Worm (Caenorhabditis elegans) whole organism, mixed stage, embryonic: Measurements from ENCODE around the gene C25E10.4.

Experiments used
- M03D4.4 ChIP-seq: sonication (generic microtip); optimal IDR thresholded peaks from 2 replicates; lab custom pipeline; 2017; ENCODE audit warnings: mild to moderate bottlenecking, missing genetic modification characterization, missing compliant biosample characterization
- bed-3 ChIP-seq: fragments of 200-800 bp; sonication (Bioruptor generic); optimal IDR thresholded peaks from 3 replicates; lab custom pipeline; 2018; ENCODE audit warnings: mild to moderate bottlenecking, missing genetic modification characterization, moderate library complexity, missing compliant biosample characterization
- blmp-1 ChIP-seq: fragments of 150-350 bp; optimal IDR thresholded peaks from 2 replicates; lab custom pipeline; 2014; ENCODE audit warnings: missing biosample characterization, missing genetic modification characterization
- ceh-39 ChIP-seq: fragments of 150-350 bp; optimal IDR thresholded peaks from 2 replicates; lab custom pipeline; 2014; ENCODE audit warnings: missing biosample characterization, missing genetic modification characterization
- ceh-43 ChIP-seq: fragments of 200-800 bp; sonication (Bioruptor generic); optimal IDR thresholded peaks from 2 replicates; lab custom pipeline; 2018; ENCODE audit warnings: mild to moderate bottlenecking, missing genetic modification characterization, moderate library complexity, missing compliant biosample characterization
- ceh-83 ChIP-seq: fragments of 200-800 bp; sonication (Bioruptor generic); optimal IDR thresholded peaks from 2 replicates; lab custom pipeline; 2018; ENCODE audit warnings: mild to moderate bottlenecking, missing genetic modification characterization, missing compliant biosample characterization
- cnd-1 ChIP-seq: fragments of 200-800 bp; sonication (Bioruptor generic); optimal IDR thresholded peaks from 2 replicates; lab custom pipeline; 2018; ENCODE audit warnings: mild to moderate bottlenecking, missing genetic modification characterization, missing compliant biosample characterization
- drap-1 ChIP-seq: fragments of 200-800 bp; sonication (Bioruptor generic); optimal IDR thresholded peaks from 3 replicates; lab custom pipeline; 2018; ENCODE audit warnings: mild to moderate bottlenecking, missing genetic modification characterization, missing compliant biosample characterization
- elt-1 ChIP-seq: sonication (generic microtip); optimal IDR thresholded peaks from 2 replicates; lab custom pipeline; 2017; ENCODE audit warnings: missing genetic modification characterization, mild to moderate bottlenecking, missing compliant biosample characterization, antibody characterized with exemption, moderate library complexity, borderline replicate concordance; ENCODE audit not compliant: insufficient read depth
- elt-3 ChIP-seq: fragments of 150-350 bp; optimal IDR thresholded peaks from 2 replicates; lab custom pipeline; 2014; ENCODE audit warnings: missing biosample characterization, missing genetic modification characterization
- flh-1 ChIP-seq: fragments of 200-800 bp; sonication (Bioruptor generic); optimal IDR thresholded peaks from 2 replicates; lab custom pipeline; 2018; ENCODE audit warnings: mild to moderate bottlenecking, missing genetic modification characterization, moderate library complexity, missing compliant biosample characterization
- ham-2 ChIP-seq: fragments of 200-800 bp; sonication (Bioruptor generic); optimal IDR thresholded peaks from 2 replicates; lab custom pipeline; 2018; ENCODE audit warnings: mild to moderate bottlenecking, missing genetic modification characterization, missing compliant biosample characterization
- lin-13 ChIP-seq: fragments of 150-350 bp; optimal IDR thresholded peaks from 2 replicates; lab custom pipeline; 2014; ENCODE audit warnings: missing biosample characterization, missing genetic modification characterization
- lin-32 ChIP-seq: fragments of 200-800 bp; sonication (Bioruptor generic); optimal IDR thresholded peaks from 2 replicates; lab custom pipeline; 2018; ENCODE audit warnings: mild to moderate bottlenecking, missing genetic modification characterization, missing compliant biosample characterization
- lsy-2 ChIP-seq: fragments of 150-350 bp; optimal IDR thresholded peaks from 2 replicates; lab custom pipeline; 2014; ENCODE audit warnings: missing biosample characterization, missing genetic modification characterization
- mep-1 ChIP-seq: fragments of 150-350 bp; optimal IDR thresholded peaks from 2 replicates; lab custom pipeline; 2017; ENCODE audit warnings: missing biosample characterization, missing genetic modification reagents, missing genetic modification characterization, inconsistent platforms
- mls-2 ChIP-seq: sonication (generic microtip); optimal IDR thresholded peaks from 2 replicates; lab custom pipeline; 2016; ENCODE audit warnings: mild to moderate bottlenecking, missing genetic modification characterization, moderate library complexity, missing compliant biosample characterization
- nhr-12 ChIP-seq: fragments of 150-350 bp; optimal IDR thresholded peaks from 2 replicates; lab custom pipeline; 2014; ENCODE audit warnings: missing biosample characterization, missing genetic modification characterization
- nhr-2 ChIP-seq: fragments of 150-350 bp; optimal IDR thresholded peaks from 2 replicates; lab custom pipeline; 2014; ENCODE audit warnings: missing biosample characterization, missing genetic modification characterization
- nhr-237 ChIP-seq: fragments of 150-350 bp; optimal IDR thresholded peaks from 2 replicates; lab custom pipeline; 2014; ENCODE audit warnings: missing biosample characterization, missing genetic modification characterization
- nhr-28 ChIP-seq: fragments of 150-350 bp; optimal IDR thresholded peaks from 2 replicates; lab custom pipeline; 2014; ENCODE audit warnings: missing biosample characterization, missing genetic modification characterization
- nhr-76 ChIP-seq: sonication (generic microtip); optimal IDR thresholded peaks from 2 replicates; lab custom pipeline; 2017; ENCODE audit warnings: missing biosample characterization, missing genetic modification characterization
- pha-4 ChIP-seq: fragments of 150-350 bp; optimal IDR thresholded peaks from 2 replicates; lab custom pipeline; 2018; ENCODE audit warnings: missing biosample characterization, missing genetic modification reagents, missing genetic modification characterization
- sem-2 ChIP-seq: fragments of 200-800 bp; sonication (Bioruptor generic); optimal IDR thresholded peaks from 2 replicates; lab custom pipeline; 2018; ENCODE audit warnings: mild to moderate bottlenecking, missing genetic modification characterization, missing compliant biosample characterization
- snpc-4 ChIP-seq: fragments of 150-350 bp; optimal IDR thresholded peaks from 2 replicates; lab custom pipeline; 2014; ENCODE audit warnings: missing biosample characterization, missing genetic modification characterization
- sptf-1 ChIP-seq: sonication (generic microtip); optimal IDR thresholded peaks from 2 replicates; lab custom pipeline; 2017; ENCODE audit warnings: mild to moderate bottlenecking, missing genetic modification characterization, moderate library complexity, missing compliant biosample characterization
- tbx-8 ChIP-seq: fragments of 200-800 bp; sonication (Bioruptor generic); optimal IDR thresholded peaks from 2 replicates; lab custom pipeline; 2018; ENCODE audit warnings: mild to moderate bottlenecking, missing genetic modification characterization, moderate library complexity, missing compliant biosample characterization
- unc-120 ChIP-seq: sonication (generic microtip); optimal IDR thresholded peaks from 2 replicates; lab custom pipeline; 2017; ENCODE audit warnings: missing genetic modification characterization, missing compliant biosample characterization; ENCODE audit not compliant: poor library complexity, severe bottlenecking
- unc-39 ChIP-seq: fragments of 150-350 bp; optimal IDR thresholded peaks from 2 replicates; lab custom pipeline; 2014; ENCODE audit warnings: missing biosample characterization, missing genetic modification characterization
- unc-62 ChIP-seq: fragments of 150-350 bp; optimal IDR thresholded peaks from 2 replicates; lab custom pipeline; 2014; ENCODE audit warnings: missing biosample characterization, missing genetic modification reagents, missing genetic modification characterization
- zip-8 ChIP-seq: fragments of 150-350 bp; optimal IDR thresholded peaks from 2 replicates; lab custom pipeline; 2014; ENCODE audit warnings: missing biosample characterization, missing genetic modification characterization
- ztf-11 ChIP-seq: fragments of 150-350 bp; optimal IDR thresholded peaks from 2 replicates; lab custom pipeline; 2014; ENCODE audit warnings: missing biosample characterization, missing genetic modification characterization

C25E10.4 gene

DNA sequence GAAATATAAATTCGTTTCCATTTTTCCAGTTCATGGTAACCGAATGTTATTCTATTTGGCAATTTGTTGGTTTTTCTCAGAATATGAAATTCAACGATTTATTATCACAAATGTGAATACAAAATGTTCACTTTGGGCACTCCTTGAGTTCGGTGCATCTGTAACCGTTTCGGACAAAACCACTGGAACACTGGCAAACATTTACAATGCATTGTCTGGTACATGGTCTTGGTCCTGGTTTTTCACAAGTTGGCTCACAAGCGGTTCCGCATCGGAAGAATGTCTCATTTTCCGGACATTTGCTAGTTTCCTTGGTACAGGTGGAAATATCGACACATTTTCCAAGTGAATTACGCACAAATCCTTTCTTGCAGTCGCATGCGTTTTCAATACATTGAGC, 19.9 kb downstream of the C25E10.4 start:
- TF ChIP-seq elt-1 (tag; lab: Kevin White, UChicago): no peak
- no peak for TF ChIP-seq nhr-76
- no peak for TF ChIP-seq nhr-12 (tag; lab: Kevin White, UChicago)
- TF ChIP-seq lin-32 (GFP tag; lab: Kevin White, UChicago): no peak
- TF ChIP-seq snpc-4 (tag; lab: Kevin White, UChicago): no peak
- no peak for TF ChIP-seq bed-3 (GFP tag; lab: Kevin White, UChicago)
- TF ChIP-seq flh-1 (GFP tag; lab: Kevin White, UChicago): no peak
- no peak for TF ChIP-seq M03D4.4 (tag; lab: Kevin White, UChicago)
- no peak for TF ChIP-seq nhr-28
- no peak for TF ChIP-seq mls-2
- TF ChIP-seq pha-4 (tag; lab: Kevin White, UChicago): no peak
- TF ChIP-seq lin-13 (tag; lab: Kevin White, UChicago): no peak
- TF ChIP-seq tbx-8 (GFP tag; lab: Kevin White, UChicago): no peak
- no peak for TF ChIP-seq nhr-237 (tag; lab: Kevin White, UChicago)
- TF ChIP-seq ceh-43 (GFP tag; lab: Kevin White, UChicago): no peak
- no peak for TF ChIP-seq unc-120 (tag; lab: Kevin White, UChicago)
- TF ChIP-seq sem-2: no peak

DNA sequence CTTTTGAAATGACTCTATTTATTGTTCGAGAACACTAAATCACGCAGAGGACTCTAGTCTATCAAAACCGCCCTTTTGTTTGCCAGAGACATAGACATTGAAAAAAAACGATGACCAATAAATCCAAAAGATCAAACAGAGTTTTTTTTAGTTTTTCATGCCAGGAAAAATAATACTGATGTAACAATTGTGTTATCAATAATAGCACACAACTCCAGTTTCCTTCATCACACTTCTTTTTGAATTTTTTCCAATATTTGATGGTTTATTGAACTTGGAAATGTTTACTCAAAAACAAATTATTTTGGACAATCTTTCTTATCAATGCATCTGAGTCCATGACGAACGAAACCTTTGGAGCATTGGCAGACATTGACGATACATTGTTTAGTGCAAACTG, 20.6 kb downstream of the C25E10.4 start, which contains the start of gene C25E10.8:
Gene C25E10.8 (minus strand): TSS at position 101 of the 400 bp plus-strand sequence.
- no peak for TF ChIP-seq mep-1 (tag; lab: Kevin White, UChicago)
- TF ChIP-seq lsy-2 (tag; lab: Kevin White, UChicago): no peak
- TF ChIP-seq nhr-237 (tag; lab: Kevin White, UChicago): no peak
- no peak for TF ChIP-seq M03D4.4 (tag; lab: Kevin White, UChicago)
- TF ChIP-seq lin-32 (GFP tag; lab: Kevin White, UChicago): no peak
- TF ChIP-seq ceh-83 (GFP tag; lab: Kevin White, UChicago): no peak
- no peak for TF ChIP-seq ceh-39

DNA sequence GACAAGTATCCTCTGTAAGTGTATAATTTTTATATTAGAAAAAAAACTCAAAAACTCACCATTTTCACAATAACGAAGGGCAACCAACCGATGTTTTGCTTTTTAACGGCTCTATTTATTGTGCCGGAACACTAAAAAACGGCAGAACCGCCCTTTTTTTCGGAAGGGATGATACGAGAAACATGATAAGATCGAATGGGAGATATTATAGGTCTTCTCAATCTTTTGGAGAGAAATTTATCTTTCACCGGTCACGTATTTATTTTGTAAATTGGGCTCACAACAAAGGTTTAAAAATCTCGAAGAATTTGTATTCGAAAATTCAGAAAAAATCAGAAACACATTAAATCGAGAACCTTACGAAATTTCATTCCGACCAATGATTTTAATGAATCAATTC, 21.4 kb downstream of the C25E10.4 start, which contains the start of gene swm-1:
Gene swm-1 (minus strand): TSS at position 101 of the 400 bp plus-strand sequence.
- TF ChIP-seq ceh-43 (GFP tag; lab: Kevin White, UChicago): no peak
- no peak for TF ChIP-seq bed-3 (GFP tag; lab: Kevin White, UChicago)
- TF ChIP-seq snpc-4 (tag; lab: Kevin White, UChicago): no peak
- no peak for TF ChIP-seq nhr-12 (tag; lab: Kevin White, UChicago)
- TF ChIP-seq nhr-237 (tag; lab: Kevin White, UChicago): no peak
- TF ChIP-seq tbx-8 (GFP tag; lab: Kevin White, UChicago): no peak
- no peak for TF ChIP-seq flh-1 (GFP tag; lab: Kevin White, UChicago)
- no peak for TF ChIP-seq elt-1 (tag; lab: Kevin White, UChicago)
- no peak for TF ChIP-seq pha-4 (tag; lab: Kevin White, UChicago)
- TF ChIP-seq cnd-1 (tag; lab: Kevin White, UChicago): no peak
- TF ChIP-seq sptf-1: no peak
- no peak for TF ChIP-seq unc-62 (GFP tag; lab: Kevin White, UChicago)
- TF ChIP-seq ham-2 (GFP tag; lab: Kevin White, UChicago): no peak

DNA sequence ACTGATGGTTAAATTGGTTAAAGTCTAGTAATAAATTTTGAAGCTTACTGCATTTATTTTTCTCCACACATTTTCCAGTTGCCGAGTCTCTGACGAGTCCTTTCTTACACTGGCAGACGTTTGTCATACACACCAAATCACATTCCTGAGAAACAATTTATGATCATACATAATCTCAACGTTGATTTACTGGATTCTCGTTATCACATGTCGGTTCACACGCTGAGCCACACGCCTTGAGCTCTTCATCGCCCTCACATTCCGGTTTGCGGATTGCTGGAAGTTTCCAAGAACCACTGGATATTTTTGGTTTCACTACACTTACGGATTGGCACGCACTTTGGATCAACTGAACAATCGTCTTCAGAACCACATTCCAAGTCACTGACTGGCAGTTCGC, 22.3 kb downstream of the C25E10.4 start:
- TF ChIP-seq zip-8: no peak
- TF ChIP-seq nhr-28: no peak
- TF ChIP-seq ceh-39: no peak
- TF ChIP-seq ztf-11 (tag; lab: Kevin White, UChicago): no peak
- no peak for TF ChIP-seq elt-1 (tag; lab: Kevin White, UChicago)
- TF ChIP-seq sptf-1: no peak
- no peak for TF ChIP-seq blmp-1 (tag; lab: Kevin White, UChicago)

DNA sequence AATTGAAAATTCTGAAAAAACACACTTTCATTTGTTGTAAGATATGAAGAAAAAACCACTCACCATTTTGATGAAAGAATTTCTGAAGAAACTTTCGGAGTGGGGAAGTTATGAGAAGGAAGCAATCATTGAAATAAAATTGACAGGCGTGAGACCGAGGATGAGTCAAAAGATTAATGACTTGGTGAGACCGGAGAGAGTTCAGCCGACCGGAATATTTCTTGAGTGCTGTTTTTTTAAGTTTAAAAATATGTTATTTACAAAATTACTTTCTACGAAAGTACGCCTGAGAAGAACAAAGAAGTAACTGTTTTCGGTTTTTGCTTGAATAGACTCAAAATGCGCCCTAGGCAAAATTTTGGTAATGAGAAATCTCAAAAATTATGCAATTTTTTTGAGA, 22.9 kb downstream of the C25E10.4 start, which contains the start of gene C25E10.10:
Gene C25E10.10 (minus strand): TSS at position 101 of the 400 bp plus-strand sequence.
- TF ChIP-seq nhr-28: no peak
- TF ChIP-seq blmp-1 (tag; lab: Kevin White, UChicago): no peak
- TF ChIP-seq mls-2: no peak

DNA sequence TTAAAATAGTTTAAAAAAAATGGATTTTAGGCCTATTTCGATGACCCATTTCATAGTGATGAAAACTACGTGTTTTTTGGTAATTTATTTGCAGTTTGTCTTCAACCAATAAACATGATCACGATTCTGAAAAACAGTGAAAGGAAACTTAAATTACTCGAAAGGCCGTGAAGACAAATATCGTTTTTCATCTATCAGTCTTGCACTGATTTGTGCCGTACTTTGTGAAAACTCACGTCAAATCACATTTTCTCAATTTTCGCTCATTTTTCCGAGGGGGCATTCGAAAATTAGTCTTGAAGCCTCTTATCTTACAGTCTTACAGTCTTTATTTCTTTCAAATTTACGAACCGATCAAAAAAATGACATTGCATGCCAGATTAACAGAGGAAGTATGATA, 25.3 kb downstream of the C25E10.4 start, which contains the start of gene C25E10.11:
Gene C25E10.11 (minus strand): TSS at position 101 of the 400 bp plus-strand sequence.
- no peak for TF ChIP-seq ceh-43 (GFP tag; lab: Kevin White, UChicago)
- TF ChIP-seq elt-1 (tag; lab: Kevin White, UChicago): no peak
- no peak for TF ChIP-seq drap-1 (GFP tag; lab: Kevin White, UChicago)
- no peak for TF ChIP-seq lsy-2 (tag; lab: Kevin White, UChicago)
- no peak for TF ChIP-seq elt-3 (tag; lab: Kevin White, UChicago)
- TF ChIP-seq nhr-2 (tag; lab: Kevin White, UChicago): no peak
- TF ChIP-seq zip-8: no peak
- TF ChIP-seq tbx-8 (GFP tag; lab: Kevin White, UChicago): no peak
- TF ChIP-seq mep-1 (tag; lab: Kevin White, UChicago): no peak
- no peak for TF ChIP-seq unc-39
- no peak for TF ChIP-seq lin-13 (tag; lab: Kevin White, UChicago)
- TF ChIP-seq cnd-1 (tag; lab: Kevin White, UChicago): no peak
- TF ChIP-seq blmp-1 (tag; lab: Kevin White, UChicago): no peak
